Fruit fly (Drosophila melanogaster) whole organism, embryonic: Measurements from ENCODE around the gene Dus3.

Source experiments
- B-H1 ChIP-seq: fragments of 200-800 bp; sonication (Bioruptor generic); IDR thresholded peaks from 3 replicates; pipeline ENCODE4 v1.3.6; 2022; ENCODE audit warnings: missing biosample characterization, missing genetic modification characterization
- CG12744 ChIP-seq: fragments of 200-800 bp; sonication (Bioruptor generic); optimal IDR thresholded peaks from 2 replicates; lab custom pipeline; 2016; ENCODE audit warnings: missing biosample characterization, missing genetic modification characterization
- CG13123 ChIP-seq: fragments of 200-800 bp; sonication (Bioruptor generic); optimal IDR thresholded peaks from 2 replicates; lab custom pipeline; 2016; ENCODE audit warnings: missing biosample characterization, missing genetic modification characterization
- CG13424 ChIP-seq: fragments of 200-800 bp; sonication (Bioruptor generic); optimal IDR thresholded peaks from 2 replicates; lab custom pipeline; 2019; ENCODE audit warnings: missing biosample characterization, mild to moderate bottlenecking, missing genetic modification characterization, moderate library complexity
- CG16779 ChIP-seq: fragments of 200-800 bp; sonication (Bioruptor generic); IDR thresholded peaks from 2 replicates; pipeline ENCODE4 v1.3.6; 2022; ENCODE audit warnings: missing biosample characterization, missing genetic modification characterization
- CG18599 ChIP-seq: fragments of 200-800 bp; sonication (Bioruptor generic); optimal IDR thresholded peaks from 3 replicates; lab custom pipeline; 2017; ENCODE audit warnings: missing biosample characterization, missing genetic modification characterization, mild to moderate bottlenecking, moderate library complexity, missing genetic modification reagents
- CG31365 ChIP-seq: fragments of 200-800 bp; sonication (Bioruptor generic); optimal IDR thresholded peaks from 2 replicates; lab custom pipeline; 2018; ENCODE audit warnings: missing biosample characterization, mild to moderate bottlenecking, missing genetic modification characterization
- CG4424 ChIP-seq: fragments of 200-800 bp; sonication (Bioruptor generic); optimal IDR thresholded peaks from 3 replicates; lab custom pipeline; 2016; ENCODE audit warnings: missing biosample characterization, missing genetic modification characterization
- CG4820 ChIP-seq: fragments of 200-800 bp; sonication (Bioruptor generic); optimal IDR thresholded peaks from 3 replicates; lab custom pipeline; 2016; ENCODE audit warnings: missing biosample characterization, missing genetic modification characterization
- CG6689 ChIP-seq: fragments of 200-800 bp; sonication (Bioruptor generic); IDR thresholded peaks from 2 replicates; pipeline ENCODE4 v1.3.6; 2022; ENCODE audit warnings: missing biosample characterization, missing genetic modification characterization
- CG6765 ChIP-seq: fragments of 200-800 bp; sonication (Bioruptor generic); optimal IDR thresholded peaks from 3 replicates; lab custom pipeline; 2017; ENCODE audit warnings: missing biosample characterization, mild to moderate bottlenecking, missing genetic modification characterization
- CG6854 ChIP-seq: fragments of 200-800 bp; sonication (Bioruptor generic); optimal IDR thresholded peaks from 3 replicates; lab custom pipeline; 2017; ENCODE audit warnings: missing biosample characterization, mild to moderate bottlenecking, missing genetic modification characterization
- CG7556 ChIP-seq: fragments of 200-800 bp; sonication (Bioruptor generic); optimal IDR thresholded peaks from 2 replicates; lab custom pipeline; 2017; ENCODE audit warnings: missing biosample characterization, mild to moderate bottlenecking, missing genetic modification characterization
- CG7745 ChIP-seq: fragments of 200-800 bp; sonication (Bioruptor generic); optimal IDR thresholded peaks from 2 replicates; lab custom pipeline; 2018; ENCODE audit warnings: missing biosample characterization, mild to moderate bottlenecking, missing genetic modification characterization, moderate library complexity
- CG8290 ChIP-seq, 3 experiments: fragments of 200-800 bp; sonication (Bioruptor generic); optimal IDR thresholded peaks; 2 replicates each; lab custom pipeline; 2016 to 2019; ENCODE audit warnings: missing biosample characterization in 3 of 3, missing genetic modification characterization in 3 of 3, mild to moderate bottlenecking in 2 of 3, moderate library complexity in 1 of 3
- Doc3 ChIP-seq: fragments of 200-800 bp; sonication (Bioruptor generic); IDR thresholded peaks from 3 replicates; pipeline ENCODE4 v1.3.6; 2022; ENCODE audit warnings: missing biosample characterization, missing genetic modification characterization; ENCODE audit not compliant: partially characterized antibody
- Ets97D ChIP-seq: fragments of 200-800 bp; sonication (Bioruptor generic); optimal IDR thresholded peaks from 3 replicates; lab custom pipeline; 2016; ENCODE audit warnings: missing biosample characterization, missing genetic modification characterization
- HLHmδ ChIP-seq: fragments of 200-800 bp; sonication (Bioruptor generic); optimal IDR thresholded peaks from 2 replicates; lab custom pipeline; 2018; ENCODE audit warnings: missing biosample characterization, mild to moderate bottlenecking, missing genetic modification characterization, moderate library complexity
- Hmr ChIP-seq: fragments of 200-800 bp; sonication (Bioruptor generic); optimal IDR thresholded peaks from 3 replicates; lab custom pipeline; 2017; ENCODE audit warnings: mild to moderate bottlenecking, missing biosample characterization, missing genetic modification reagents, missing genetic modification characterization
- Kr ChIP-seq: fragments of 200-800 bp; sonication (Bioruptor generic); optimal IDR thresholded peaks from 2 replicates; lab custom pipeline; 2017; ENCODE audit warnings: missing biosample characterization, mild to moderate bottlenecking, missing genetic modification characterization
- Lpt ChIP-seq: fragments of >200 bp; optimal IDR thresholded peaks from 2 replicates; lab custom pipeline; 2018; ENCODE audit warnings: missing biosample characterization, missing genetic modification characterization
- Mes4 ChIP-seq: fragments of 200-800 bp; sonication (Bioruptor generic); optimal IDR thresholded peaks from 2 replicates; lab custom pipeline; 2016; ENCODE audit warnings: missing biosample characterization, missing genetic modification characterization
- Mrtf ChIP-seq: fragments of 200-800 bp; sonication (Bioruptor generic); IDR thresholded peaks from 3 replicates; pipeline ENCODE4 v1.3.6; 2022; ENCODE audit warnings: missing biosample characterization, missing genetic modification characterization
- PHDP ChIP-seq: fragments of 200-800 bp; sonication (Bioruptor generic); optimal IDR thresholded peaks from 3 replicates; lab custom pipeline; 2018; ENCODE audit warnings: missing biosample characterization, mild to moderate bottlenecking, missing genetic modification characterization, moderate library complexity
- Rfx ChIP-seq: fragments of 200-800 bp; sonication (Bioruptor generic); IDR thresholded peaks from 2 replicates; pipeline ENCODE4 v1.3.6; 2022; ENCODE audit warnings: missing biosample characterization, missing genetic modification characterization
- Scr ChIP-seq: fragments of 200-800 bp; sonication (Bioruptor generic); IDR thresholded peaks from 2 replicates; pipeline ENCODE4 v1.3.6; 2022; ENCODE audit warnings: missing biosample characterization, missing genetic modification characterization; ENCODE audit not compliant: partially characterized antibody
- Sin3A ChIP-seq: fragments of >200 bp; optimal IDR thresholded peaks from 2 replicates; lab custom pipeline; 2018
- Six4 ChIP-seq: fragments of 200-800 bp; sonication (Bioruptor generic); optimal IDR thresholded peaks from 2 replicates; lab custom pipeline; 2016; ENCODE audit warnings: missing biosample characterization, missing genetic modification characterization
- Usf ChIP-seq: fragments of 200-800 bp; sonication (Bioruptor generic); optimal IDR thresholded peaks from 2 replicates; lab custom pipeline; 2017; ENCODE audit warnings: missing genotype, missing biosample characterization, missing genetic modification characterization
- YL-1 ChIP-seq: fragments of 200-800 bp; sonication (Bioruptor generic); optimal IDR thresholded peaks from 3 replicates; lab custom pipeline; 2017; ENCODE audit warnings: missing biosample characterization, mild to moderate bottlenecking, missing genetic modification characterization
- abd-A ChIP-seq: fragments of 200-800 bp; sonication (Bioruptor generic); optimal IDR thresholded peaks from 3 replicates; lab custom pipeline; 2019; ENCODE audit warnings: missing biosample characterization, mild to moderate bottlenecking, missing genetic modification characterization, moderate library complexity
- ap ChIP-seq: fragments of 200-800 bp; sonication (Bioruptor generic); IDR thresholded peaks from 2 replicates; pipeline ENCODE4 v1.3.6; 2022; ENCODE audit warnings: missing biosample characterization, missing genetic modification characterization
- ash1 ChIP-seq: fragments of 200-800 bp; sonication (Bioruptor generic); optimal IDR thresholded peaks from 2 replicates; lab custom pipeline; 2018; ENCODE audit warnings: missing biosample characterization, mild to moderate bottlenecking, missing genetic modification characterization
- danr ChIP-seq: fragments of 200-800 bp; sonication (Bioruptor generic); IDR thresholded peaks from 2 replicates; pipeline ENCODE4 v1.3.6; 2022; ENCODE audit warnings: missing biosample characterization, missing genetic modification characterization
- dati ChIP-seq: fragments of 200-800 bp; sonication (Bioruptor generic); IDR thresholded peaks from 2 replicates; pipeline ENCODE4 v1.3.6; 2022; ENCODE audit warnings: missing biosample characterization, missing genetic modification characterization
- dmrt99B ChIP-seq: fragments of 200-800 bp; sonication (Bioruptor generic); optimal IDR thresholded peaks from 2 replicates; lab custom pipeline; 2018; ENCODE audit warnings: missing biosample characterization, mild to moderate bottlenecking, missing genetic modification characterization, moderate library complexity
- fd3F ChIP-seq: fragments of 200-800 bp; sonication (Bioruptor generic); optimal IDR thresholded peaks from 2 replicates; lab custom pipeline; 2018; ENCODE audit warnings: missing biosample characterization, mild to moderate bottlenecking, missing genetic modification characterization, moderate library complexity
- fu2 ChIP-seq: fragments of 200-800 bp; sonication (Bioruptor generic); optimal IDR thresholded peaks from 2 replicates; lab custom pipeline; 2016; ENCODE audit warnings: missing biosample characterization, missing genetic modification characterization
- hkb ChIP-seq, 2 experiments: fragments of 200-800 bp in 1 of 2; fragments of >200 bp in 1 of 2; sonication (Bioruptor generic) in 1 of 2; IDR thresholded peaks in 1 of 2; optimal IDR thresholded peaks in 1 of 2; 2 replicates each; pipeline versions ENCODE4 v1.3.6 to Lab custom; 2017 to 2022; ENCODE audit warnings: missing biosample characterization in 1 of 2, missing genetic modification characterization in 1 of 2
- knrl ChIP-seq: fragments of 200-800 bp; sonication (Bioruptor generic); IDR thresholded peaks from 3 replicates; pipeline ENCODE4 v1.3.6; 2022; ENCODE audit warnings: missing biosample characterization, missing genetic modification characterization; ENCODE audit not compliant: partially characterized antibody
- nmo ChIP-seq: fragments of 200-800 bp; sonication (Bioruptor generic); optimal IDR thresholded peaks from 2 replicates; lab custom pipeline; 2018; ENCODE audit warnings: missing biosample characterization, mild to moderate bottlenecking, missing genetic modification characterization, moderate library complexity
- seq ChIP-seq: fragments of 200-800 bp; sonication (Bioruptor generic); IDR thresholded peaks from 2 replicates; pipeline ENCODE4 v1.3.6; 2022; ENCODE audit warnings: missing biosample characterization, missing genetic modification characterization
- sna ChIP-seq: fragments of 200-800 bp; sonication (Bioruptor generic); IDR thresholded peaks from 2 replicates; pipeline ENCODE4 v1.3.6; 2022; ENCODE audit warnings: missing biosample characterization, missing genetic modification characterization; ENCODE audit not compliant: partially characterized antibody
- sr ChIP-seq: fragments of 200-800 bp; sonication (Bioruptor generic); IDR thresholded peaks from 3 replicates; pipeline ENCODE4 v1.3.6; 2022; ENCODE audit warnings: missing biosample characterization, missing genetic modification characterization
- ssp ChIP-seq: fragments of 200-800 bp; sonication (Bioruptor generic); IDR thresholded peaks from 2 replicates; pipeline ENCODE4 v1.3.6; 2022; ENCODE audit warnings: missing biosample characterization, missing genetic modification characterization
- wdn ChIP-seq: fragments of 200-800 bp; sonication (Bioruptor generic); IDR thresholded peaks from 2 replicates; pipeline ENCODE4 v1.3.6; 2022; ENCODE audit warnings: missing biosample characterization, missing genetic modification characterization
- z ChIP-seq: fragments of 200-800 bp; sonication (Bioruptor generic); IDR thresholded peaks from 3 replicates; pipeline ENCODE4 v1.3.6; 2022; ENCODE audit warnings: missing biosample characterization, missing genetic modification characterization
- zen ChIP-seq: fragments of 200-800 bp; sonication (Bioruptor generic); optimal IDR thresholded peaks from 3 replicates; lab custom pipeline; 2018; ENCODE audit warnings: missing biosample characterization, mild to moderate bottlenecking, missing genetic modification characterization, moderate library complexity

Dus3 gene

dm6 chr2L:19791321-19792281 is 32.9 kb downstream of the Dus3 start, which contains the start of the genes CdGAPr and CG10466 (continued):
- TF ChIP-seq nmo (GFP tag; lab: Kevin White, UChicago): peak; percentile 76
- TF ChIP-seq sr (GFP tag; lab: Robert Waterston, UW): no peak
- TF ChIP-seq CG16779 (GFP tag; lab: Robert Waterston, UW): no peak
- no peak for TF ChIP-seq CG12744 (GFP tag; lab: Kevin White, UChicago)
- TF ChIP-seq ssp (GFP tag; lab: Robert Waterston, UW): 0 out of 2 replicates have a peak, but pooled peaks have one; percentile 12
- TF ChIP-seq abd-A (tag; lab: Kevin White, UChicago): peak; percentile 47
- no peak for TF ChIP-seq CG4820 (GFP tag; lab: Kevin White, UChicago)
- no peak for TF ChIP-seq dati (GFP tag; lab: Robert Waterston, UW)
- TF ChIP-seq fu2 (GFP tag; lab: Kevin White, UChicago): no peak
- TF ChIP-seq dmrt99B (tag; lab: Kevin White, UChicago): peak; percentile 3
- no peak for TF ChIP-seq Lpt (GFP tag; lab: Kevin White, UChicago)
- no peak for TF ChIP-seq CG13123 (GFP tag; lab: Kevin White, UChicago)
- no peak for TF ChIP-seq z (GFP tag; lab: Robert Waterston, UW)
- TF ChIP-seq PHDP (tag; lab: Kevin White, UChicago): peak; percentile 20
- TF ChIP-seq CG6854 (GFP tag; lab: Kevin White, UChicago): no peak
- TF ChIP-seq ap (GFP tag; lab: Robert Waterston, UW): no peak
- no peak for TF ChIP-seq CG6689
- no peak for TF ChIP-seq CG7556 (GFP tag; lab: Kevin White, UChicago)
- TF ChIP-seq HLHmδ (GFP tag; lab: Kevin White, UChicago): peak; percentile 65
- no peak for TF ChIP-seq CG18599 (GFP tag; lab: Kevin White, UChicago)
- TF ChIP-seq YL-1 (GFP tag; lab: Kevin White, UChicago): peak; percentile 66
- no peak for TF ChIP-seq B-H1 (GFP tag; lab: Robert Waterston, UW)
- peak; percentile 25 for TF ChIP-seq CG4424 (GFP tag; lab: Kevin White, UChicago)
- TF ChIP-seq CG8290 (GFP tag; optimal IDR thresholded peaks at IDR 0.05; lab: Kevin White, UChicago): no peak
- TF ChIP-seq CG8290 (tag; optimal IDR thresholded peaks at IDR 0.05; lab: Kevin White, UChicago): peak in 1 of 2 experiments; percentile 58
- TF ChIP-seq hkb (optimal IDR thresholded peaks at IDR 0.05; lab: Kevin White, UChicago): no peak
- TF ChIP-seq hkb (GFP tag; IDR thresholded peaks at IDR 0.05; lab: Robert Waterston, UW): peak; percentile 44; the same call in 1 of the 2 replicates
- TF ChIP-seq Rfx (GFP tag; lab: Robert Waterston, UW): no peak
- TF ChIP-seq danr: no peak
- no peak for TF ChIP-seq Six4 (GFP tag; lab: Kevin White, UChicago)
- TF ChIP-seq ash1: no peak
- TF ChIP-seq seq (GFP tag; lab: Robert Waterston, UW): no peak
- peak; percentile 93 for TF ChIP-seq CG31365 (tag; lab: Kevin White, UChicago)
- no peak for TF ChIP-seq Doc3 (GFP tag; lab: Robert Waterston, UW)
- TF ChIP-seq wdn (GFP tag; lab: Robert Waterston, UW): no peak
- no peak for TF ChIP-seq Kr (GFP tag; lab: Kevin White, UChicago)
- peak; percentile 68 for TF ChIP-seq Hmr (GFP tag; lab: Kevin White, UChicago)
- TF ChIP-seq Usf (GFP tag; lab: Kevin White, UChicago): no peak
- peak; percentile 35; the same call in 2 of the 3 replicates for TF ChIP-seq knrl (GFP tag; lab: Robert Waterston, UW)
- TF ChIP-seq Scr: peak; percentile 28; the same call in 1 of the 2 replicates
- TF ChIP-seq Sin3A (lab: Kevin White, UChicago): peak; percentile 54
- no peak for TF ChIP-seq CG13424
- TF ChIP-seq CG6765 (GFP tag; lab: Kevin White, UChicago): peak; percentile 5
- TF ChIP-seq CG7745 (tag; lab: Kevin White, UChicago): no peak
- TF ChIP-seq sna: peak; percentile 22; the same call in 1 of the 2 replicates
- TF ChIP-seq Mes4 (GFP tag; lab: Kevin White, UChicago): peak; percentile 1
- peak; percentile 78 for TF ChIP-seq zen (tag; lab: Kevin White, UChicago)
- no peak for TF ChIP-seq Mrtf (GFP tag; lab: Robert Waterston, UW)
- TF ChIP-seq fd3F (GFP tag; lab: Kevin White, UChicago): no peak
- peak; percentile 62 for TF ChIP-seq Ets97D
